Fruit fly (Drosophila melanogaster) whole organism, embryonic: ENCODE data around the gene CG12589.
A peak's percentile ranks its signal among the peaks of the same experiment; 100 is the strongest.

Source experiments
- Ada2b ChIP-seq: fragments of 200-800 bp; sonication (Bioruptor generic); IDR thresholded peaks from 2 replicates; pipeline ENCODE4 v1.3.6; 2022; ENCODE audit warnings: missing biosample characterization, missing genetic modification characterization
- Asciz ChIP-seq: fragments of 200-800 bp; sonication (Bioruptor generic); optimal IDR thresholded peaks from 2 replicates; lab custom pipeline; 2017; ENCODE audit warnings: missing biosample characterization, mild to moderate bottlenecking, missing genetic modification characterization, missing genetic modification reagents
- C15 ChIP-seq: fragments of 200-800 bp; sonication (Bioruptor generic); IDR thresholded peaks from 3 replicates; pipeline ENCODE4 v1.3.6; 2022; ENCODE audit warnings: missing biosample characterization, missing genetic modification characterization
- CG10959 ChIP-seq: fragments of 200-800 bp; sonication (Bioruptor generic); IDR thresholded peaks from 2 replicates; pipeline ENCODE4 v1.3.6; 2022; ENCODE audit warnings: missing biosample characterization, missing genetic modification characterization
- CG16813 ChIP-seq: fragments of 200-800 bp; sonication (Bioruptor generic); IDR thresholded peaks from 3 replicates; pipeline ENCODE4 v1.3.6; 2022; ENCODE audit warnings: missing biosample characterization, missing genetic modification characterization; ENCODE audit not compliant: partially characterized antibody
- CG18011 ChIP-seq: fragments of 200-800 bp; sonication (Bioruptor generic); optimal IDR thresholded peaks from 2 replicates; lab custom pipeline; 2017; ENCODE audit warnings: missing biosample characterization, missing genetic modification characterization, mild to moderate bottlenecking, moderate library complexity, missing genotype
- CG18476 ChIP-seq: fragments of 200-800 bp; sonication (Bioruptor generic); optimal IDR thresholded peaks from 2 replicates; lab custom pipeline; 2016; ENCODE audit warnings: missing biosample characterization, mild to moderate bottlenecking, missing genetic modification characterization
- CG2875 ChIP-seq: fragments of 200-800 bp; sonication (Bioruptor generic); optimal IDR thresholded peaks from 2 replicates; lab custom pipeline; 2017; ENCODE audit warnings: missing biosample characterization, mild to moderate bottlenecking, missing genetic modification characterization, missing genetic modification reagents
- CG30020 ChIP-seq: fragments of 200-800 bp; optimal IDR thresholded peaks from 2 replicates; lab custom pipeline; 2019; ENCODE audit warnings: missing biosample characterization, mild to moderate bottlenecking, missing genetic modification characterization, moderate library complexity
- CG31224 ChIP-seq: fragments of 200-800 bp; sonication (Bioruptor generic); IDR thresholded peaks from 2 replicates; pipeline ENCODE4 v1.3.6; 2022; ENCODE audit warnings: missing biosample characterization, missing genetic modification characterization
- CG34224 ChIP-seq: fragments of 200-800 bp; sonication (Bioruptor generic); IDR thresholded peaks from 3 replicates; pipeline ENCODE4 v1.3.6; 2022; ENCODE audit warnings: missing biosample characterization, missing genetic modification characterization; ENCODE audit not compliant: partially characterized antibody
- CG3726 ChIP-seq: fragments of 200-800 bp; sonication (Bioruptor generic); IDR thresholded peaks from 3 replicates; pipeline ENCODE4, ENCODE4 v1.3.6; 2022; ENCODE audit warnings: missing biosample characterization, missing genetic modification characterization
- CG3838 ChIP-seq: fragments of 200-800 bp; sonication (Bioruptor generic); optimal IDR thresholded peaks from 3 replicates; lab custom pipeline; 2016; ENCODE audit warnings: missing biosample characterization, missing genetic modification characterization
- CG4328 ChIP-seq: fragments of 200-800 bp; sonication (Bioruptor generic); optimal IDR thresholded peaks from 3 replicates; lab custom pipeline; 2017; ENCODE audit warnings: missing biosample characterization, missing genetic modification reagents, missing genetic modification characterization
- CG4360 ChIP-seq: fragments of 200-800 bp; sonication (Bioruptor generic); IDR thresholded peaks from 2 replicates; pipeline ENCODE4 v1.3.6; 2022; ENCODE audit warnings: missing biosample characterization, missing genetic modification characterization
- CG4820 ChIP-seq: fragments of 200-800 bp; sonication (Bioruptor generic); optimal IDR thresholded peaks from 3 replicates; lab custom pipeline; 2016; ENCODE audit warnings: missing biosample characterization, missing genetic modification characterization
- CG6683 ChIP-seq: fragments of 200-800 bp; sonication (Bioruptor generic); optimal IDR thresholded peaks from 2 replicates; lab custom pipeline; 2017; ENCODE audit warnings: missing biosample characterization, mild to moderate bottlenecking, missing genetic modification characterization, missing genetic modification reagents
- CG8281 ChIP-seq: fragments of 200-800 bp; sonication (Bioruptor generic); optimal IDR thresholded peaks from 2 replicates; lab custom pipeline; 2018; ENCODE audit warnings: missing biosample characterization, mild to moderate bottlenecking, missing genetic modification characterization, moderate library complexity
- CG9215 ChIP-seq: fragments of 200-800 bp; sonication (Bioruptor generic); IDR thresholded peaks from 2 replicates; pipeline ENCODE4 v1.3.6; 2022; ENCODE audit warnings: missing biosample characterization, missing genetic modification characterization
- CG9876 ChIP-seq: fragments of 200-800 bp; sonication (Bioruptor generic); optimal IDR thresholded peaks from 2 replicates; lab custom pipeline; 2016; ENCODE audit warnings: missing biosample characterization, missing genetic modification characterization
- CHES-1-like ChIP-seq: fragments of 200-800 bp; sonication (Bioruptor generic); optimal IDR thresholded peaks from 2 replicates; lab custom pipeline; 2016; ENCODE audit warnings: missing biosample characterization, missing genetic modification characterization
- CTCF ChIP-seq: fragments of 200-800 bp; sonication (Bioruptor generic); optimal IDR thresholded peaks from 2 replicates; lab custom pipeline; 2017; ENCODE audit warnings: missing biosample characterization, mild to moderate bottlenecking, missing genetic modification characterization, moderate library complexity
- CrebB ChIP-seq: fragments of 200-800 bp; sonication (Bioruptor generic); optimal IDR thresholded peaks from 3 replicates; lab custom pipeline; 2018; ENCODE audit warnings: missing biosample characterization, mild to moderate bottlenecking, missing genetic modification characterization
- Doc2 ChIP-seq: fragments of 200-800 bp; sonication (Bioruptor generic); IDR thresholded peaks from 2 replicates; pipeline ENCODE4 v1.3.6; 2022; ENCODE audit warnings: missing biosample characterization, missing genetic modification characterization
- H2.0 ChIP-seq: fragments of 200-800 bp; sonication (Bioruptor generic); IDR thresholded peaks from 2 replicates; pipeline ENCODE4 v1.3.6; 2022; ENCODE audit warnings: missing biosample characterization, missing genetic modification characterization
- Hmx ChIP-seq: fragments of 200-800 bp; sonication (Bioruptor generic); optimal IDR thresholded peaks from 2 replicates; lab custom pipeline; 2016; ENCODE audit warnings: missing biosample characterization, missing genetic modification characterization
- Jarid2 ChIP-seq: fragments of 200-800 bp; sonication (Bioruptor generic); optimal IDR thresholded peaks from 3 replicates; lab custom pipeline; 2017; ENCODE audit warnings: mild to moderate bottlenecking, missing biosample characterization, missing genetic modification reagents, missing genetic modification characterization
- NC2α ChIP-seq: fragments of 200-800 bp; sonication (Bioruptor generic); optimal IDR thresholded peaks from 2 replicates; lab custom pipeline; 2016; ENCODE audit warnings: missing biosample characterization, missing genetic modification characterization
- NfI ChIP-seq: fragments of 200-800 bp; sonication (Bioruptor generic); optimal IDR thresholded peaks from 3 replicates; lab custom pipeline; 2018; ENCODE audit warnings: missing biosample characterization, mild to moderate bottlenecking, missing genetic modification characterization, moderate library complexity
- Spps ChIP-seq: fragments of 200-800 bp; sonication (Bioruptor generic); optimal IDR thresholded peaks from 2 replicates; lab custom pipeline; 2018; ENCODE audit warnings: missing biosample characterization, mild to moderate bottlenecking, missing genetic modification characterization
- caup ChIP-seq: fragments of 200-800 bp; sonication (Bioruptor generic); optimal IDR thresholded peaks from 3 replicates; lab custom pipeline; 2017; ENCODE audit warnings: missing biosample characterization, mild to moderate bottlenecking, missing genetic modification characterization, moderate library complexity; ENCODE audit not compliant: severe bottlenecking
- cg ChIP-seq: fragments of 200-800 bp; sonication (Bioruptor generic); optimal IDR thresholded peaks from 3 replicates; lab custom pipeline; 2019; ENCODE audit warnings: missing biosample characterization, mild to moderate bottlenecking, missing genetic modification characterization, moderate library complexity
- dm ChIP-seq: fragments of 200-800 bp; sonication (Bioruptor generic); optimal IDR thresholded peaks from 3 replicates; lab custom pipeline; 2016; ENCODE audit warnings: missing biosample characterization, missing genetic modification characterization
- dpn ChIP-seq, 2 experiments: fragments of 200-800 bp; sonication (Bioruptor generic); optimal IDR thresholded peaks; 3 replicates each; lab custom pipeline; 2016; ENCODE audit warnings: missing biosample characterization in 2 of 2, missing genetic modification characterization in 2 of 2
- emc ChIP-seq: fragments of 200-800 bp; sonication (Bioruptor generic); optimal IDR thresholded peaks from 2 replicates; lab custom pipeline; 2016; ENCODE audit warnings: missing biosample characterization, missing genetic modification characterization
- en ChIP-seq: fragments of 200-800 bp; sonication (Bioruptor generic); optimal IDR thresholded peaks from 2 replicates; lab custom pipeline; 2016; ENCODE audit warnings: missing biosample characterization, missing genetic modification characterization
- eyg ChIP-seq: fragments of 200-800 bp; sonication (Bioruptor generic); optimal IDR thresholded peaks from 3 replicates; lab custom pipeline; 2016; ENCODE audit warnings: missing biosample characterization, missing genetic modification characterization
- gcm ChIP-seq: fragments of 200-800 bp; sonication (Bioruptor generic); optimal IDR thresholded peaks from 2 replicates; lab custom pipeline; 2019; ENCODE audit warnings: missing biosample characterization, mild to moderate bottlenecking, missing genetic modification characterization, moderate library complexity
- grn ChIP-seq: fragments of 200-800 bp; sonication (Bioruptor generic); optimal IDR thresholded peaks from 3 replicates; lab custom pipeline; 2017; ENCODE audit warnings: missing biosample characterization, missing genetic modification characterization
- kah ChIP-seq: fragments of 200-800 bp; sonication (Bioruptor generic); optimal IDR thresholded peaks from 2 replicates; lab custom pipeline; 2018; ENCODE audit warnings: missing biosample characterization, mild to moderate bottlenecking, missing genetic modification characterization
- ken ChIP-seq: fragments of 200-800 bp; sonication (Bioruptor generic); IDR thresholded peaks from 3 replicates; pipeline ENCODE4 v1.3.6; 2022; ENCODE audit warnings: missing biosample characterization, missing genetic modification characterization
- klu ChIP-seq: fragments of 200-800 bp; sonication (Bioruptor generic); IDR thresholded peaks from 2 replicates; pipeline ENCODE4 v1.3.6; 2022; ENCODE audit warnings: missing biosample characterization, missing genetic modification characterization
- knrl ChIP-seq: fragments of 200-800 bp; sonication (Bioruptor generic); IDR thresholded peaks from 3 replicates; pipeline ENCODE4 v1.3.6; 2022; ENCODE audit warnings: missing biosample characterization, missing genetic modification characterization; ENCODE audit not compliant: partially characterized antibody
- maf-S ChIP-seq: fragments of 200-800 bp; sonication (Bioruptor generic); optimal IDR thresholded peaks from 2 replicates; lab custom pipeline; 2016; ENCODE audit warnings: missing biosample characterization, missing genetic modification characterization
- peb ChIP-seq: fragments of 200-800 bp; sonication (Bioruptor generic); IDR thresholded peaks from 2 replicates; pipeline ENCODE4 v1.3.6; 2022; ENCODE audit warnings: missing biosample characterization, missing genetic modification characterization
- ranshi ChIP-seq: fragments of 200-800 bp; sonication (Bioruptor generic); IDR thresholded peaks from 2 replicates; pipeline ENCODE4 v1.3.6; 2022; ENCODE audit warnings: missing biosample characterization, missing genetic modification characterization
- repo ChIP-seq: fragments of 200-800 bp; sonication (Bioruptor generic); optimal IDR thresholded peaks from 2 replicates; lab custom pipeline; 2016; ENCODE audit warnings: missing biosample characterization, missing genetic modification characterization
- tna ChIP-seq: fragments of 200-800 bp; sonication (Bioruptor generic); IDR thresholded peaks from 2 replicates; pipeline ENCODE4 v1.3.6; 2022; ENCODE audit warnings: missing biosample characterization, missing genetic modification characterization; ENCODE audit not compliant: partially characterized antibody
- vfl ChIP-seq: fragments of 200-800 bp; sonication (Bioruptor generic); optimal IDR thresholded peaks from 2 replicates; lab custom pipeline; 2016; ENCODE audit warnings: missing biosample characterization, missing genetic modification characterization
- zfh1 ChIP-seq: fragments of 200-800 bp; sonication (Bioruptor generic); IDR thresholded peaks from 3 replicates; pipeline ENCODE4 v1.3.6; 2022; ENCODE audit warnings: missing biosample characterization, missing genetic modification characterization

The CG12589 gene

dm6 chr3R:5112814-5113486 lies 25.8 kb downstream of the CG12589 start (continued):
- TF ChIP-seq emc (peak; percentile 79), eyg (GFP tag; lab: Kevin White, UChicago) (peak; percentile 93), CG18476 (GFP tag; lab: Kevin White, UChicago) (peak; percentile 94), CG8281 (tag; lab: Kevin White, UChicago) (peak; percentile 83), Asciz (GFP tag; lab: Kevin White, UChicago) (peak; percentile 98), C15 (GFP tag; lab: Robert Waterston, UW) (peak; percentile 47; the same call in 1 of the 3 replicates), CG31224 (GFP tag; lab: Robert Waterston, UW) (peak; percentile 71), CG4328 (GFP tag; lab: Kevin White, UChicago) (peak; percentile 63), H2.0 (GFP tag; lab: Robert Waterston, UW) (peak; percentile 88), CG3726 (GFP tag; lab: Robert Waterston, UW) (peak; percentile 90; the same call in 2 of the 3 replicates), cg (GFP tag; lab: Kevin White, UChicago) (peak; percentile 21), CG9215 (GFP tag; lab: Robert Waterston, UW) (peak; percentile 67), grn (peak; percentile 77), Doc2 (GFP tag; lab: Robert Waterston, UW) (no peak), zfh1 (GFP tag; lab: Robert Waterston, UW) (peak; percentile 99), CG34224 (GFP tag; lab: Robert Waterston, UW) (no peak), CG2875 (GFP tag; lab: Kevin White, UChicago) (peak; percentile 99), dm (peak; percentile 95), CG4820 (peak; percentile 97), CG30020 (tag; lab: Kevin White, UChicago) (peak; percentile 82), NfI (peak; percentile 86), Spps (peak; percentile 99), repo (peak; percentile 97), CHES-1-like (GFP tag; lab: Kevin White, UChicago) (peak; percentile 97), tna (GFP tag; lab: Robert Waterston, UW) (no peak), kah (peak; percentile 86), klu (GFP tag; lab: Robert Waterston, UW) (peak; percentile 74), CrebB (tag; lab: Kevin White, UChicago) (peak; percentile 93), CG10959 (peak; percentile 98), Hmx (GFP tag; lab: Kevin White, UChicago) (peak; percentile 25), CG3838 (peak; percentile 88), dpn (GFP tag; optimal IDR thresholded peaks at IDR 0.05; lab: Kevin White, UChicago) (peak; percentile 96 to 98), CG18011 (GFP tag; lab: Kevin White, UChicago) (peak; percentile 66), Ada2b (peak; percentile 74), peb (peak; percentile 95), gcm (GFP tag; lab: Kevin White, UChicago) (peak; percentile 98), Jarid2 (peak; percentile 81), caup (peak; percentile 73), knrl (GFP tag; lab: Robert Waterston, UW) (no peak), CG16813 (GFP tag; lab: Robert Waterston, UW) (no peak), ken (peak; percentile 97), ranshi (GFP tag; lab: Robert Waterston, UW) (peak; percentile 94), CG4360 (GFP tag; lab: Robert Waterston, UW) (peak; percentile 82), CTCF (peak; percentile 67), NC2α (GFP tag; lab: Kevin White, UChicago) (peak; percentile 97), CG6683 (GFP tag; lab: Kevin White, UChicago) (peak; percentile 74), maf-S (peak; percentile 91), vfl (peak; percentile 72), en (GFP tag; lab: Kevin White, UChicago) (peak; percentile 97), CG9876 (GFP tag; lab: Kevin White, UChicago) (peak; percentile 94)
